Fruit fly (Drosophila melanogaster): ENCODE data around the gene CG10317.

CG10317 gene

dm6 chr3R:16349111-16349655 lies 21.1 kb downstream of the CG10317 start, which contains the start of the genes CG14879 and Manf:
Gene CG14879 (minus strand): TSS chr3R:16349226.
Gene Manf (plus strand): TSS chr3R:16349404.
- TF ChIP-seq insv (optimal IDR thresholded peaks at IDR 0.05) (no peak), psq (optimal IDR thresholded peaks at IDR 0.05) (no peak), Sin3A (optimal IDR thresholded peaks at IDR 0.05) (no peak)

dm6 chr3R:16348289-16348688 lies 22.0 kb downstream of the CG10317 start:
- no peak for TF ChIP-seq Myc (optimal IDR thresholded peaks at IDR 0.05)

- TF ChIP-seq insv (optimal IDR thresholded peaks at IDR 0.05) (no peak), h (optimal IDR thresholded peaks at IDR 0.05) (no peak), psq (optimal IDR thresholded peaks at IDR 0.05) (no peak), Myc (optimal IDR thresholded peaks at IDR 0.05) (no peak), Sin3A (optimal IDR thresholded peaks at IDR 0.05) (no peak), ttk (optimal IDR thresholded peaks at IDR 0.05) (no peak)
Measured at dm6 chr3R:16347626-16348264, 22.6 kb downstream of the CG10317 start.

dm6 chr3R:16341817-16342374 lies 28.4 kb downstream of the CG10317 start, which contains the start of the genes SF2 and pad:
Gene SF2 (minus strand): TSS chr3R:16341988.
Gene pad (plus strand): TSS chr3R:16342318.
- TF ChIP-seq insv (optimal IDR thresholded peaks at IDR 0.05) (no peak), psq (optimal IDR thresholded peaks at IDR 0.05) (no peak), ttk (optimal IDR thresholded peaks at IDR 0.05) (no peak), h (optimal IDR thresholded peaks at IDR 0.05) (no peak), Sin3A (optimal IDR thresholded peaks at IDR 0.05) (no peak)

dm6 chr3R:16340610-16341009 lies 29.7 kb downstream of the CG10317 start:
- TF ChIP-seq psq (optimal IDR thresholded peaks at IDR 0.05), result no peak
- no peak for TF ChIP-seq ttk (optimal IDR thresholded peaks at IDR 0.05)
- no peak for TF ChIP-seq Myc (optimal IDR thresholded peaks at IDR 0.05)
- no peak for TF ChIP-seq h (optimal IDR thresholded peaks at IDR 0.05)
- TF ChIP-seq insv (optimal IDR thresholded peaks at IDR 0.05), result no peak
- no peak for TF ChIP-seq Sin3A (optimal IDR thresholded peaks at IDR 0.05)

- TF ChIP-seq ttk (optimal IDR thresholded peaks at IDR 0.05) (no peak), insv (optimal IDR thresholded peaks at IDR 0.05) (no peak), h (optimal IDR thresholded peaks at IDR 0.05) (no peak), Sin3A (optimal IDR thresholded peaks at IDR 0.05) (no peak), psq (optimal IDR thresholded peaks at IDR 0.05) (no peak), Myc (optimal IDR thresholded peaks at IDR 0.05) (no peak)
Measured at dm6 chr3R:16339475-16339874, 30.9 kb downstream of the CG10317 start, which contains the start of gene Sulf1. Gene Sulf1 (minus strand): TSS chr3R:16339575.

- TF ChIP-seq Sin3A (optimal IDR thresholded peaks at IDR 0.05) (no peak), ttk (optimal IDR thresholded peaks at IDR 0.05) (no peak), Myc (optimal IDR thresholded peaks at IDR 0.05) (no peak), psq (optimal IDR thresholded peaks at IDR 0.05) (no peak), h (optimal IDR thresholded peaks at IDR 0.05) (no peak), insv (optimal IDR thresholded peaks at IDR 0.05) (no peak)
Measured at dm6 chr3R:16338342-16338741, 32.0 kb downstream of the CG10317 start.

- TF ChIP-seq insv (optimal IDR thresholded peaks at IDR 0.05), result no peak
- no peak for TF ChIP-seq Sin3A (optimal IDR thresholded peaks at IDR 0.05)
- no peak for TF ChIP-seq psq (optimal IDR thresholded peaks at IDR 0.05)
- TF ChIP-seq h (optimal IDR thresholded peaks at IDR 0.05), result no peak
- no peak for TF ChIP-seq Myc (optimal IDR thresholded peaks at IDR 0.05)
- TF ChIP-seq ttk (optimal IDR thresholded peaks at IDR 0.05), result no peak
Measured at dm6 chr3R:16337863-16338262, 32.5 kb downstream of the CG10317 start.

dm6 chr3R:16337053-16337385 lies 33.3 kb downstream of the CG10317 start:
- TF ChIP-seq insv (optimal IDR thresholded peaks at IDR 0.05), result no peak
- TF ChIP-seq Sin3A (optimal IDR thresholded peaks at IDR 0.05), result no peak
- TF ChIP-seq ttk (optimal IDR thresholded peaks at IDR 0.05), result no peak
- no peak for TF ChIP-seq psq (optimal IDR thresholded peaks at IDR 0.05)
- TF ChIP-seq h (optimal IDR thresholded peaks at IDR 0.05), result no peak
- no peak for TF ChIP-seq Myc (optimal IDR thresholded peaks at IDR 0.05)

- TF ChIP-seq ttk (optimal IDR thresholded peaks at IDR 0.05) (no peak), Myc (optimal IDR thresholded peaks at IDR 0.05) (no peak), insv (optimal IDR thresholded peaks at IDR 0.05) (no peak), psq (optimal IDR thresholded peaks at IDR 0.05) (no peak), h (optimal IDR thresholded peaks at IDR 0.05) (no peak), Sin3A (optimal IDR thresholded peaks at IDR 0.05) (no peak)
Measured at dm6 chr3R:16336327-16337052, 33.8 kb downstream of the CG10317 start.

dm6 chr3R:16335438-16336073 lies 34.8 kb downstream of the CG10317 start:
- TF ChIP-seq Sin3A (optimal IDR thresholded peaks at IDR 0.05) (no peak), Myc (optimal IDR thresholded peaks at IDR 0.05) (no peak), psq (optimal IDR thresholded peaks at IDR 0.05) (no peak), ttk (optimal IDR thresholded peaks at IDR 0.05) (no peak), insv (optimal IDR thresholded peaks at IDR 0.05) (no peak), h (optimal IDR thresholded peaks at IDR 0.05) (no peak)

dm6 chr3R:16334797-16335196 lies 35.5 kb downstream of the CG10317 start:
- TF ChIP-seq Myc (optimal IDR thresholded peaks at IDR 0.05) (no peak), Sin3A (optimal IDR thresholded peaks at IDR 0.05) (no peak), psq (optimal IDR thresholded peaks at IDR 0.05) (no peak), insv (optimal IDR thresholded peaks at IDR 0.05) (no peak), h (optimal IDR thresholded peaks at IDR 0.05) (no peak), ttk (optimal IDR thresholded peaks at IDR 0.05) (no peak)
